Fruit fly (Drosophila melanogaster) whole organism, wandering third instar larva: ENCODE measurements around the gene CG13991.

Source experiments
- Abd-B ChIP-seq: fragments of >200 bp; optimal IDR thresholded peaks from 2 replicates; lab custom pipeline; 2017; ENCODE audit warnings: missing biosample characterization, missing genetic modification characterization
- CG32264 ChIP-seq: fragments of 200-800 bp; sonication (Bioruptor generic); optimal IDR thresholded peaks from 2 replicates; lab custom pipeline; 2016; ENCODE audit warnings: missing biosample characterization, missing genetic modification characterization
- CG9705 ChIP-seq: fragments of 200-800 bp; sonication (Bioruptor generic); optimal IDR thresholded peaks from 2 replicates; lab custom pipeline; 2018; ENCODE audit warnings: missing biosample characterization, mild to moderate bottlenecking, missing genetic modification characterization
- CrebA ChIP-seq: fragments of 200-800 bp; sonication (Bioruptor generic); optimal IDR thresholded peaks from 2 replicates; lab custom pipeline; 2016; ENCODE audit warnings: missing biosample characterization, mild to moderate bottlenecking, missing genetic modification characterization, borderline replicate concordance
- Dfd ChIP-seq: fragments of >200 bp; optimal IDR thresholded peaks from 2 replicates; lab custom pipeline; 2017; ENCODE audit warnings: missing biosample characterization, missing genetic modification characterization
- Dif ChIP-seq: fragments of 200-275, 200-300 bp; sonication (Bioruptor generic); optimal IDR thresholded peaks from 2 replicates; lab custom pipeline; 2018; ENCODE audit warnings: missing biosample characterization, missing genetic modification characterization; ENCODE audit not compliant: partially characterized antibody
- GATAd ChIP-seq: sonication (Bioruptor generic); optimal IDR thresholded peaks from 2 replicates; lab custom pipeline; 2016; ENCODE audit warnings: missing biosample characterization, missing genetic modification characterization
- Hnf4 ChIP-seq: fragments of 200-800 bp; sonication (Bioruptor generic); optimal IDR thresholded peaks from 2 replicates; lab custom pipeline; 2016; ENCODE audit warnings: missing biosample characterization, mild to moderate bottlenecking, missing genetic modification characterization
- Hr78 ChIP-seq: fragments of >200 bp; optimal IDR thresholded peaks from 2 replicates; lab custom pipeline; 2017; ENCODE audit warnings: missing biosample characterization, missing genetic modification characterization
- Jra ChIP-seq: sonication (Bioruptor generic); optimal IDR thresholded peaks from 2 replicates; lab custom pipeline; 2016; ENCODE audit warnings: missing biosample characterization, missing genetic modification characterization
- Mio ChIP-seq: sonication (Bioruptor generic); optimal IDR thresholded peaks from 2 replicates; lab custom pipeline; 2016; ENCODE audit warnings: missing biosample characterization, missing genetic modification characterization
- Myc ChIP-seq: fragments of >200 bp; optimal IDR thresholded peaks from 2 replicates; lab custom pipeline; 2017
- N ChIP-seq: fragments of >200 bp; optimal IDR thresholded peaks from 2 replicates; lab custom pipeline; 2018; ENCODE audit warnings: missing biosample characterization, missing external identifiers, missing genetic modification characterization
- OdsH ChIP-seq: fragments of 200-800 bp; sonication (Bioruptor generic); optimal IDR thresholded peaks from 2 replicates; lab custom pipeline; 2016; ENCODE audit warnings: missing biosample characterization, mild to moderate bottlenecking, missing genetic modification characterization
- Rel ChIP-seq, 2 experiments: fragments of 200-800 bp; sonication (Bioruptor generic) in 1 of 2; optimal IDR thresholded peaks; 2 replicates in 1 of 2; 3 replicates in 1 of 2; lab custom pipeline; 2016 to 2019; ENCODE audit warnings: mild to moderate bottlenecking in 2 of 2, missing biosample characterization in 2 of 2, missing genetic modification characterization in 2 of 2, moderate library complexity in 1 of 2
- Sp1 ChIP-seq: fragments of 200-800 bp; sonication (Bioruptor generic); optimal IDR thresholded peaks from 3 replicates; lab custom pipeline; 2019; ENCODE audit warnings: missing biosample characterization, mild to moderate bottlenecking, missing genetic modification characterization, moderate library complexity
- Vsx2 ChIP-seq: fragments of 200-300, 225-300 bp; sonication (Bioruptor generic); optimal IDR thresholded peaks from 2 replicates; lab custom pipeline; 2018; ENCODE audit warnings: missing biosample characterization, missing genetic modification characterization; ENCODE audit not compliant: partially characterized antibody
- br ChIP-seq: fragments of 200-800 bp; sonication (Bioruptor generic); optimal IDR thresholded peaks from 2 replicates; lab custom pipeline; 2016; ENCODE audit warnings: missing biosample characterization, missing genetic modification characterization
- brk ChIP-seq: fragments of 200-800 bp; sonication (Bioruptor generic); optimal IDR thresholded peaks from 2 replicates; lab custom pipeline; 2016; ENCODE audit warnings: missing biosample characterization, mild to moderate bottlenecking, missing genetic modification characterization
- dmrt93B ChIP-seq: fragments of 200-800 bp; sonication (Bioruptor generic); optimal IDR thresholded peaks from 2 replicates; lab custom pipeline; 2018; ENCODE audit warnings: missing biosample characterization, mild to moderate bottlenecking, missing genetic modification characterization
- dsf ChIP-seq: sonication (Bioruptor generic); optimal IDR thresholded peaks from 2 replicates; lab custom pipeline; 2016; ENCODE audit warnings: missing biosample characterization, missing genetic modification characterization, borderline replicate concordance
- ey ChIP-seq: fragments of 200-800 bp; sonication (Bioruptor generic); optimal IDR thresholded peaks from 2 replicates; lab custom pipeline; 2016; ENCODE audit warnings: missing biosample characterization, missing genetic modification characterization
- foxo ChIP-seq, 2 experiments: fragments of 200-800 bp; sonication (Bioruptor generic); optimal IDR thresholded peaks; 2 replicates in 1 of 2; 3 replicates in 1 of 2; lab custom pipeline; 2016 to 2017; ENCODE audit warnings: missing biosample characterization in 2 of 2, missing genetic modification characterization in 2 of 2
- fru ChIP-seq: fragments of 200-800 bp; sonication (Bioruptor generic); optimal IDR thresholded peaks from 3 replicates; lab custom pipeline; 2016; ENCODE audit warnings: missing biosample characterization, mild to moderate bottlenecking, missing genetic modification characterization
- h ChIP-seq: fragments of 200-800 bp; sonication (Bioruptor generic); optimal IDR thresholded peaks from 3 replicates; lab custom pipeline; 2016; ENCODE audit warnings: missing biosample characterization, mild to moderate bottlenecking, missing genetic modification characterization
- jim ChIP-seq: fragments of 175-275, 200-325 bp; sonication (Bioruptor generic); optimal IDR thresholded peaks from 2 replicates; lab custom pipeline; 2016; ENCODE audit warnings: missing biosample characterization, mild to moderate bottlenecking, missing genetic modification characterization
- lola ChIP-seq: fragments of >200 bp; optimal IDR thresholded peaks from 2 replicates; lab custom pipeline; 2017; ENCODE audit warnings: missing biosample characterization, missing genetic modification characterization
- pan ChIP-seq: fragments of >200 bp; optimal IDR thresholded peaks from 2 replicates; lab custom pipeline; 2017
- psq ChIP-seq: fragments of 200-800 bp; sonication (Bioruptor generic); optimal IDR thresholded peaks from 3 replicates; lab custom pipeline; 2017; ENCODE audit warnings: missing biosample characterization, mild to moderate bottlenecking, missing genetic modification characterization, moderate library complexity
- rgr ChIP-seq: fragments of 200-800 bp; sonication (Bioruptor generic); optimal IDR thresholded peaks from 3 replicates; lab custom pipeline; 2016; ENCODE audit warnings: missing biosample characterization, mild to moderate bottlenecking, missing genetic modification characterization
- sage ChIP-seq: fragments of 200-800 bp; sonication (Bioruptor generic); optimal IDR thresholded peaks from 2 replicates; lab custom pipeline; 2016; ENCODE audit warnings: missing biosample characterization, mild to moderate bottlenecking, missing genetic modification characterization
- sv ChIP-seq: fragments of 200-800 bp; sonication (Bioruptor generic); optimal IDR thresholded peaks from 3 replicates; lab custom pipeline; 2016; ENCODE audit warnings: missing biosample characterization, missing genetic modification characterization
- tai ChIP-seq: sonication (Bioruptor generic); optimal IDR thresholded peaks from 2 replicates; lab custom pipeline; 2016; ENCODE audit warnings: missing biosample characterization, missing genetic modification characterization
- usp ChIP-seq: fragments of >200 bp; optimal IDR thresholded peaks from 2 replicates; lab custom pipeline; 2017; ENCODE audit warnings: missing biosample characterization, missing genetic modification characterization
- woc ChIP-seq: sonication (Bioruptor generic); optimal IDR thresholded peaks from 2 replicates; lab custom pipeline; 2016; ENCODE audit warnings: missing biosample characterization, mild to moderate bottlenecking, missing genetic modification characterization

CG13991 gene

DNA sequence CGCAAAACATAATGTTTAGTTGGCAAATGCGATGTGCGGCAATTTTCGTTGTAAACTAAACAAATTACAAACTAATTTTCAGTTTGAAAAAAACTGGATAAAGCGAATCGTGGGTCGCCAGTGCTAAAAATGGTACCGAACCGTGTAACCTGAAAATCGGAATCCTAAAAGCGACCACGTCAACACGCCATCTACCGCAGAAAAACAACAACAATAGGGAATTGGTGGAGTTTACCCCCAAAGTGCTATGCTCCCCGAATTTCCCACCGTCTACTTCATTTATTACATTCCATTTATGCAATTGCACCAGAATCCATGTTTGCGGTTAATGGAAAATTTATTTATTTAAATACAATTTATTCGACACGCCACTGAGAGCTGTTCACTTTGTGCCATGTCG is 33.8 kb downstream of the CG13991 start:
- no peak for TF ChIP-seq jim
- TF ChIP-seq CrebA, result no peak
- no peak for TF ChIP-seq dmrt93B (GFP tag; lab: Kevin White, UChicago)
- no peak for TF ChIP-seq dsf
- TF ChIP-seq Hnf4 (GFP tag; lab: Kevin White, UChicago), result no peak
- TF ChIP-seq brk (GFP tag; lab: Kevin White, UChicago), result no peak
- TF ChIP-seq pan, result no peak
- no peak for TF ChIP-seq fru
- TF ChIP-seq, all 38 proteins: peak for 0

DNA sequence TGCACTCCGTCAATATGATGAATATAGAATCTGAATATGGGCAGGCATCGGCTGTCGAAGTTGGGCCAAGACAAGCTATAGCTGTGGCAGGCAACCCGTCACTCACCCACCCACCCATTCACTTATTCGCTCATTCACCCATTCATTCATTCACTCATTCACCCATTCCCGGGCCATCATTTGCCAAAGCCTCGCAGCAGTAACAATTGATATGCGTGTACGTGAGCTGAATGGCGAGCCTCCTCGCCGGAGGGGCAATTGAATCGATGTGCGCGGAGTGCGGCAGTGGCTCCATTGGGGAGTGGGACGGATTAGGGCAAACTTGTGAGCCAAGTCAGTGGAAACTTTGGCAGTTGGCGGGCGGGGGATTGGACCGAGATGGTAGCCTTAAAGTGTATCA is 37.2 kb downstream of the CG13991 start:
- TF ChIP-seq foxo (GFP tag; optimal IDR thresholded peaks at IDR 0.05; lab: Kevin White, UChicago), result no peak
- no peak for TF ChIP-seq Dif
- TF ChIP-seq N (GFP tag; lab: Kevin White, UChicago), result no peak
- no peak for TF ChIP-seq fru
- TF ChIP-seq GATAd (GFP tag; lab: Kevin White, UChicago), result no peak
- no peak for TF ChIP-seq pan
- TF ChIP-seq Abd-B, result no peak
- TF ChIP-seq Rel (GFP tag; optimal IDR thresholded peaks at IDR 0.05; lab: Kevin White, UChicago), result no peak
- no peak for TF ChIP-seq Rel (tag; optimal IDR thresholded peaks at IDR 0.05; lab: Kevin White, UChicago)
- no peak for TF ChIP-seq dmrt93B (GFP tag; lab: Kevin White, UChicago)
- no peak for TF ChIP-seq CG32264 (GFP tag; lab: Kevin White, UChicago)
- no peak for TF ChIP-seq CG9705 (GFP tag; lab: Kevin White, UChicago)
- no peak for TF ChIP-seq sage (GFP tag; lab: Kevin White, UChicago)
- no peak for TF ChIP-seq Myc (lab: Kevin White, UChicago)
- no peak for TF ChIP-seq Sp1 (GFP tag; lab: Kevin White, UChicago)
- no peak for TF ChIP-seq rgr (GFP tag; lab: Kevin White, UChicago)

dm6 chr2L:6177141-6177540 is 38.0 kb downstream of the CG13991 start:
- TF ChIP-seq CG9705 (GFP tag; lab: Kevin White, UChicago), result no peak
- TF ChIP-seq fru, result no peak
- no peak for TF ChIP-seq br
- TF ChIP-seq ey (GFP tag; lab: Kevin White, UChicago), result no peak
- TF ChIP-seq CrebA, result no peak
- no peak for TF ChIP-seq foxo (GFP tag; optimal IDR thresholded peaks at IDR 0.05; lab: Kevin White, UChicago)
- no peak for TF ChIP-seq Hr78 (GFP tag; lab: Kevin White, UChicago)
- no peak for TF ChIP-seq Abd-B
- no peak for TF ChIP-seq Jra (GFP tag; lab: Kevin White, UChicago)
- no peak for TF ChIP-seq brk (GFP tag; lab: Kevin White, UChicago)
- TF ChIP-seq CG32264 (GFP tag; lab: Kevin White, UChicago), result no peak
- TF ChIP-seq GATAd (GFP tag; lab: Kevin White, UChicago), result no peak
- TF ChIP-seq woc (GFP tag; lab: Kevin White, UChicago), result no peak
- no peak for TF ChIP-seq Dfd
- no peak for TF ChIP-seq sage (GFP tag; lab: Kevin White, UChicago)
- no peak for TF ChIP-seq OdsH (GFP tag; lab: Kevin White, UChicago)
- no peak for TF ChIP-seq h (GFP tag; lab: Kevin White, UChicago)
- no peak for TF ChIP-seq usp (GFP tag; lab: Kevin White, UChicago)
- no peak for TF ChIP-seq tai
- TF ChIP-seq lola (GFP tag; lab: Kevin White, UChicago), result no peak

- TF ChIP-seq Mio (GFP tag; lab: Kevin White, UChicago), result no peak
- no peak for TF ChIP-seq h (GFP tag; lab: Kevin White, UChicago)
- TF ChIP-seq Vsx2 (GFP tag; lab: Kevin White, UChicago), result no peak
- TF ChIP-seq N (GFP tag; lab: Kevin White, UChicago), result no peak
- TF ChIP-seq dmrt93B (GFP tag; lab: Kevin White, UChicago), result no peak
- no peak for TF ChIP-seq CrebA
- TF ChIP-seq jim, result no peak
- no peak for TF ChIP-seq CG32264 (GFP tag; lab: Kevin White, UChicago)
- no peak for TF ChIP-seq OdsH (GFP tag; lab: Kevin White, UChicago)
- no peak for TF ChIP-seq Sp1 (GFP tag; lab: Kevin White, UChicago)
- no peak for TF ChIP-seq sv (GFP tag; lab: Kevin White, UChicago)
- no peak for TF ChIP-seq Dfd
- TF ChIP-seq rgr (GFP tag; lab: Kevin White, UChicago), result no peak
- TF ChIP-seq Hnf4 (GFP tag; lab: Kevin White, UChicago), result no peak
- no peak for TF ChIP-seq tai
- no peak for TF ChIP-seq Jra (GFP tag; lab: Kevin White, UChicago)
- no peak for TF ChIP-seq psq (GFP tag; lab: Kevin White, UChicago)
- no peak for TF ChIP-seq woc (GFP tag; lab: Kevin White, UChicago)
- TF ChIP-seq usp (GFP tag; lab: Kevin White, UChicago), result no peak
Observed at dm6 chr2L:6178118-6178739, 39.0 kb downstream of the CG13991 start.
